Worm (Caenorhabditis elegans) whole organism, early embryonic: ENCODE measurements around the gene flp-8.

Experiments used
- B0310.2 ChIP-seq: sonication (generic microtip); optimal IDR thresholded peaks from 2 replicates; lab custom pipeline; 2016; ENCODE audit warnings: mild to moderate bottlenecking, missing genetic modification characterization, missing compliant biosample characterization
- F13C5.2 ChIP-seq: sonication (generic microtip); optimal IDR thresholded peaks from 2 replicates; lab custom pipeline; 2017; ENCODE audit warnings: mild to moderate bottlenecking, missing genetic modification characterization, inconsistent platforms, missing compliant biosample characterization
- aly-1 ChIP-seq: sonication (generic microtip); optimal IDR thresholded peaks from 2 replicates; lab custom pipeline; 2016; ENCODE audit warnings: missing genetic modification characterization, missing compliant biosample characterization
- ama-1 ChIP-seq: fragments of 150-350 bp; optimal IDR thresholded peaks from 2 replicates; lab custom pipeline; 2014
- ceh-13 ChIP-seq: fragments of 200-800 bp; sonication (Bioruptor generic); optimal IDR thresholded peaks from 2 replicates; lab custom pipeline; 2018; ENCODE audit warnings: mild to moderate bottlenecking, missing genetic modification characterization, missing compliant biosample characterization
- ceh-36 ChIP-seq: sonication (generic microtip); optimal IDR thresholded peaks from 2 replicates; lab custom pipeline; 2016; ENCODE audit warnings: missing genetic modification characterization, inconsistent platforms, missing compliant biosample characterization
- ets-7 ChIP-seq: sonication (generic microtip); optimal IDR thresholded peaks from 2 replicates; lab custom pipeline; 2016; ENCODE audit warnings: missing genotype, missing genetic modification characterization, missing compliant biosample characterization
- flt-1 ChIP-seq: fragments of 200-800 bp; sonication (Bioruptor generic); IDR thresholded peaks from 2 replicates; pipeline ENCODE4 v1.3.6; 2022; ENCODE audit warnings: missing genetic modification characterization, missing compliant biosample characterization
- hmbx-1 ChIP-seq: sonication (generic microtip); optimal IDR thresholded peaks from 2 replicates; lab custom pipeline; 2016; ENCODE audit warnings: mild to moderate bottlenecking, missing genetic modification characterization, missing compliant biosample characterization
- hmg-4 ChIP-seq: fragments of 200-800 bp; sonication (Bioruptor generic); optimal IDR thresholded peaks from 2 replicates; lab custom pipeline; 2018; ENCODE audit warnings: mild to moderate bottlenecking, missing genetic modification characterization, missing compliant biosample characterization
- hnd-1 ChIP-seq: sonication (generic microtip); optimal IDR thresholded peaks from 2 replicates; lab custom pipeline; 2016; ENCODE audit warnings: missing genetic modification characterization, missing compliant biosample characterization
- pes-1 ChIP-seq: fragments of 200-800 bp; sonication (Bioruptor generic); IDR thresholded peaks from 2 replicates; pipeline ENCODE4 v1.3.6; 2022; ENCODE audit warnings: missing genetic modification reagents, missing genetic modification characterization, missing compliant biosample characterization
- scrt-1 ChIP-seq: fragments of 200-800 bp; sonication (Bioruptor generic); IDR thresholded peaks from 2 replicates; pipeline ENCODE4 v1.3.6; 2022; ENCODE audit warnings: missing genetic modification characterization, missing compliant biosample characterization
- sea-1 ChIP-seq: fragments of 200-800 bp; sonication (Bioruptor generic); conservative IDR thresholded peaks from 2 replicates; pipeline ENCODE4 v1.3.6; 2022; ENCODE audit warnings: missing genetic modification characterization, missing compliant biosample characterization
- tbx-11 ChIP-seq: fragments of 200-800 bp; sonication (Bioruptor generic); IDR thresholded peaks from 2 replicates; pipeline ENCODE4 v1.3.6; 2022; ENCODE audit warnings: missing genetic modification characterization, missing compliant biosample characterization
- tbx-37 ChIP-seq: fragments of 200-800 bp; sonication (Bioruptor generic); conservative IDR thresholded peaks from 2 replicates; pipeline ENCODE4 v1.3.6; 2022; ENCODE audit warnings: missing genetic modification reagents, missing genetic modification characterization, missing compliant biosample characterization
- tra-4 ChIP-seq: sonication (generic microtip); optimal IDR thresholded peaks from 2 replicates; lab custom pipeline; 2017; ENCODE audit warnings: missing genetic modification characterization, missing compliant biosample characterization

Gene flp-8

DNA sequence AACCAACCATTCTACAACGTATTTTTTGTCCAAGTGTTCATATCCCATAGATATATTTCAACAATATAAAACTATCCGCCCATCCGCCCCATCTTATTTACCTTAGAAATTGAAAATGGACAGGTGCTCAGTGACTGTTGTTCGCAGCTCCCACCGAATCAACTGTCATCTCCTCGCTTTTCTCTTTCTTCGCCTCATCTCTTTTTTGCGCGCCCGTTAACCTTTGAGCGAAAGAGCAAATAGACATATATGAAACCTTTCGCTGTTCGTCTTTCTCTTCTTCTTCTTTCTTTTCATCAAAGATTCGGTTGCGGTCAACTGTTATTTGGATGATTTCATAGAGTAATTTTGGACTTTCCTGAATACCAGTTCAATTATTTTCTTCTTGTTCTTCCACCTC lies 5.6 kb upstream of the flp-8 start, which contains the start of gene sssh-1:
TSS of gene sssh-1 (plus strand) at position 301 of the 400 bp plus-strand sequence.
- TF ChIP-seq pes-1 (GFP tag; lab: Robert Waterston, UW): no peak
- TF ChIP-seq hmg-4 (GFP tag; lab: Kevin White, UChicago): no peak
- TF ChIP-seq tra-4 (tag; lab: Kevin White, UChicago): no peak
- no peak for TF ChIP-seq flt-1 (GFP tag; lab: Robert Waterston, UW)
- TF ChIP-seq sea-1 (GFP tag; lab: Robert Waterston, UW): no peak
- TF ChIP-seq hmbx-1 (tag; lab: Kevin White, UChicago): no peak
- no peak for TF ChIP-seq tbx-37 (GFP tag; lab: Robert Waterston, UW)
- no peak for TF ChIP-seq ceh-13 (GFP tag; lab: Kevin White, UChicago)
- TF ChIP-seq F13C5.2 (tag; lab: Kevin White, UChicago): no peak
- TF ChIP-seq tbx-11 (GFP tag; lab: Robert Waterston, UW): no peak
- no peak for TF ChIP-seq B0310.2 (tag; lab: Kevin White, UChicago)

DNA sequence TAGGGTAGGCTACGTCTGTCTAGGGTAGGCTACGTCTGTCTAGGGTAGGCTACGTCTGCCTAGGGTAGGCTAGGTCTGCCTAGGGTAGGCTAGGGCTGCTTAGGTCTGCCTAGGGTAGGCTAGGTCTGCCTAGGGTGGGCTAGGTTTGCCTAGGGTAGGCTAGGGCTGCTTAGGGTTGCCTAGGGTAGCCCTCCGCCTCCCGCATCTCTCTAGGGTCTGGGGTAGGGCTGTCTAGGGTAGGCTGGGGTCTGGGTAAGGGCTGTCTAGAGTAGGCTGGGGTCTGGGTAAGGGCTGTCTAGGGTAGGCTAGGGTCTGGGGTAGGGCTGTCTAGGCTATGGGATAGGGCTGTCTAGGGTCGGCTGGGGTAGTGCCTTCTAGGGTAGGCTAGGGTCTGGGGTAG lies 3.5 kb upstream of the flp-8 start:
- no peak for TF ChIP-seq ets-7
- TF ChIP-seq ama-1: no peak
- no peak for TF ChIP-seq hmbx-1 (tag; lab: Kevin White, UChicago)
- TF ChIP-seq flt-1 (GFP tag; lab: Robert Waterston, UW): no peak
- no peak for TF ChIP-seq B0310.2 (tag; lab: Kevin White, UChicago)
- TF ChIP-seq pes-1 (GFP tag; lab: Robert Waterston, UW): no peak
- TF ChIP-seq sea-1 (GFP tag; lab: Robert Waterston, UW): no peak
- no peak for TF ChIP-seq tbx-11 (GFP tag; lab: Robert Waterston, UW)
- TF ChIP-seq tra-4 (tag; lab: Kevin White, UChicago): no peak
- no peak for TF ChIP-seq scrt-1 (GFP tag; lab: Robert Waterston, UW)
- TF ChIP-seq ceh-36 (tag; lab: Kevin White, UChicago): no peak
- TF ChIP-seq hnd-1 (tag; lab: Kevin White, UChicago): no peak
- no peak for TF ChIP-seq aly-1

DNA sequence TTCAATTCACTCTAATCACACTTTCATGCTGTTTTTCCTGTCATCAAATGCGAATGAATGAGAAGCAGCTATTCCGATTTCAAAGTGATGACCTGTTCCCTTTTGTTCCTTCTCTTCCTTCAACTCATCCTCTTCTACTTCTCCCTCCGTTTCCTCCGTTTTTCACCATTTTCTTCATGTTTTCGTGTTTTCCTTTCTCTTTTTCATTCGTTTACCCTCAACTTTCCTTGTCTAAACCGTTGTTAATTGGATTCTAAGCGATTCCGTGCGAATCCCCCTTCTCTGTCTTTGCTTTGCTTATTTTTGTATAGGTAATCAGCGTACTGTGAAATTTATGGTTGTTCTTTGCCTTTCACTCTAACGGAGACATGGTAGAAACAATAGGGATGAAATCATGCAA lies 4.6 kb downstream of the flp-8 start:
- TF ChIP-seq hmbx-1 (tag; lab: Kevin White, UChicago) (no peak), hnd-1 (tag; lab: Kevin White, UChicago) (no peak), tbx-11 (GFP tag; lab: Robert Waterston, UW) (no peak), ets-7 (no peak), flt-1 (GFP tag; lab: Robert Waterston, UW) (no peak), F13C5.2 (tag; lab: Kevin White, UChicago) (no peak), hmg-4 (GFP tag; lab: Kevin White, UChicago) (no peak), pes-1 (GFP tag; lab: Robert Waterston, UW) (no peak)

DNA sequence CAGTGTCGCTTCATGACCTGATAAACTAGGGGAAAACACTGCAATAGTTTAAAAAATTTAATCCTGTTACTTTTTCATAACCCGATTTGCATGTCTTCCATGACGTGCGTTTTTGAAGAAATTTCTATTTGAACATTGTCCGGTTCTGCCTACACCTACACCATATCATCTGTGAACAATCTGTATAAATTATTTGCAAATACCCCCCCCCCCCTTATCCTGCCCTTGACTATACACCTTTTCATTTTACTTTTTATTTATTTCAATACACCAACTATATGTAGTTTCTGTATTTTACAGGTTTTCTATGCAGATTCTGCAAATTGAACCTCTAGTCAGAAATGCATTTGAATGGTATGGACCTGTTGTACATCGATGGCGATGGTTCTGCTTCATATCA lies 7.0 kb downstream of the flp-8 start, which contains the start of gene daf-6:
TSS of gene daf-6 (plus strand) at position 301 of the 400 bp plus-strand sequence.
- TF ChIP-seq hnd-1 (tag; lab: Kevin White, UChicago) (no peak), aly-1 (no peak), F13C5.2 (tag; lab: Kevin White, UChicago) (no peak), hmg-4 (GFP tag; lab: Kevin White, UChicago) (no peak), tbx-37 (GFP tag; lab: Robert Waterston, UW) (no peak)

DNA sequence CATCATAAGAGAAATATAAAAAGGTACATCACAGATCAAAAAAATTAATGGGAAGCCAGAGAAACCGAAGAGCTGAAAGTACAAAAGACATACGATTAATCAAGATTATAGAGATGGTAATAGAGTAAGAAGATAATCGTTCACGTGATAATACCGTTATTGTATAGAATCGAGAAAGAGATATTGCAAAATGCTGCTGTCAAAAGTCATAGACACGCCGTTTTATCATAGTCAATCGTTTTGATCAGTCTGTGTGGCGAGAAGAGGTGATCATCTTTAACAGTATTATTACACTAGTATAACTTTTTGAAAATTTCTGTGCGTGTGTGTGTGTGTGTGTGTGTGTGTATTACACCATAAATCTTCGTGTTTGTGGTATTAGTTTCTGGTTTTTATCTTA lies 13.2 kb downstream of the flp-8 start:
- TF ChIP-seq B0310.2 (tag; lab: Kevin White, UChicago) (no peak), ama-1 (no peak), ceh-36 (tag; lab: Kevin White, UChicago) (no peak), flt-1 (GFP tag; lab: Robert Waterston, UW) (no peak), ceh-13 (GFP tag; lab: Kevin White, UChicago) (no peak), tra-4 (tag; lab: Kevin White, UChicago) (no peak), scrt-1 (GFP tag; lab: Robert Waterston, UW) (no peak), hmg-4 (GFP tag; lab: Kevin White, UChicago) (no peak), hmbx-1 (tag; lab: Kevin White, UChicago) (no peak)

DNA sequence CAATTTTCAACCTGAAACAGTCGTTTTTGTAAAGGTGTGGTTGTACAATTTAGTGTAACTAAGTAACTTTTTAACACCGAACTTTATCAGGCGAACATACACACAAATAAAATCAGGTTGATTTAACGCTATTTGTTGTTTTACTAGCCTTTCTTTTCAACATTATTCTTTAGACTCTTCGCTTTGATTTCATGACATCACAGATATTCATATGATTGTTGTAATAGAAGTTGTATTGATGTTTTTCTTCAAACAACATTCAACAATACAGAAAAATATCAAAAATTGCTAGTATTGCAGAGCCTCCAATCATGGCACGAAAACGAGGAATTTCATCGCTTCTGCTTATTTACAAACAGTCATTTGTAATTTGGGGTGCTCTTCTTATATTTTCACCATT lies 13.6 kb downstream of the flp-8 start, which contains the start of gene nac-1:
TSS of gene nac-1 (plus strand) at position 301 of the 400 bp plus-strand sequence.
- TF ChIP-seq aly-1: no peak
- TF ChIP-seq tbx-37 (GFP tag; lab: Robert Waterston, UW): no peak
- TF ChIP-seq pes-1 (GFP tag; lab: Robert Waterston, UW): no peak
- no peak for TF ChIP-seq hnd-1 (tag; lab: Kevin White, UChicago)
- no peak for TF ChIP-seq scrt-1 (GFP tag; lab: Robert Waterston, UW)
- no peak for TF ChIP-seq B0310.2 (tag; lab: Kevin White, UChicago)
- TF ChIP-seq ceh-36 (tag; lab: Kevin White, UChicago): no peak
- TF ChIP-seq tra-4 (tag; lab: Kevin White, UChicago): no peak
- no peak for TF ChIP-seq hmbx-1 (tag; lab: Kevin White, UChicago)
- TF ChIP-seq ets-7: no peak
- TF ChIP-seq F13C5.2 (tag; lab: Kevin White, UChicago): no peak
- no peak for TF ChIP-seq tbx-11 (GFP tag; lab: Robert Waterston, UW)
- no peak for TF ChIP-seq sea-1 (GFP tag; lab: Robert Waterston, UW)
- no peak for TF ChIP-seq ama-1
- TF ChIP-seq flt-1 (GFP tag; lab: Robert Waterston, UW): no peak
- TF ChIP-seq ceh-13 (GFP tag; lab: Kevin White, UChicago): no peak

DNA sequence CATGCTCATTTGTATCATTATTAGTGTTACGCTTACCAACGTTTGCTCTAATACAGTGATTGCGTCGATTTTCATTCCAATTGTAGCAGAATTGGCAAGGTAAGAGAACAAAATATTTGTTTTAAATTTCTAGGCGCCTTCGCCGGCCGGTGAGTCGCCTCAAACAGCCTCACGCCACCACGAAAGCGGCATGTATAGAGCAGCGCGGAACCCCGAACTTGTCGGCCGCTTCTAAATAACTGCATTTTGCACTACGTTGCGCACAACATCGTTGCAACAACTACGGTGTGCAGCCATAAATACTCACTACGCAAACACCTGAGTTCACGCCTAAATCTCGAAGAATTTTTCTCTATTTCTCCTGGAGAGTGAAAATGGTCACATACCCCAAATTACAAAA lies 16.0 kb downstream of the flp-8 start:
- no peak for TF ChIP-seq sea-1 (GFP tag; lab: Robert Waterston, UW)
- TF ChIP-seq tra-4 (tag; lab: Kevin White, UChicago): no peak
- TF ChIP-seq hmg-4 (GFP tag; lab: Kevin White, UChicago): no peak

DNA sequence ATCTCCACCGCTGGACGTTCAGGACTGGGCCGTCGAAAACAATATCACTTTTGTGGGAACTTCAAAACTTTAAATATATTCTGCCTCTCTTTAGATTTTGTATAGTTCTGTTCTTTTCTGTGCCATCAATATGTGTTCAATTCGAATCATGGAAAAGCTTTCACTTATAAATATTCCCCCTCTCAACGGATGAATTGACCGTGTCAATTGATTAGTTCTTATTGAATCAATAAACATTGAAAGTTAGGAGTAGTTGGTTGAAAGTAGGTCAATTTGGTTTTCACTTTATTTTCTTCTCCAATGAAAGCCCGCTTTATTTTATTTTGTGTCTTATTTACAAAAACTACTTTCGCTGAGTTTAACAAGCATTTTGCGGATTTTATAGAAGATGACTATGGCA lies 17.0 kb downstream of the flp-8 start, which contains the start of gene lips-8:
TSS of gene lips-8 (plus strand) at position 301 of the 400 bp plus-strand sequence.
- TF ChIP-seq tra-4 (tag; lab: Kevin White, UChicago) (no peak), flt-1 (GFP tag; lab: Robert Waterston, UW) (no peak), ceh-13 (GFP tag; lab: Kevin White, UChicago) (no peak), hmg-4 (GFP tag; lab: Kevin White, UChicago) (no peak), aly-1 (no peak), ama-1 (no peak), scrt-1 (GFP tag; lab: Robert Waterston, UW) (no peak), sea-1 (GFP tag; lab: Robert Waterston, UW) (no peak), ets-7 (no peak), hnd-1 (tag; lab: Kevin White, UChicago) (no peak), B0310.2 (tag; lab: Kevin White, UChicago) (no peak), tbx-11 (GFP tag; lab: Robert Waterston, UW) (no peak), ceh-36 (tag; lab: Kevin White, UChicago) (no peak), pes-1 (GFP tag; lab: Robert Waterston, UW) (no peak)
